Worm (Caenorhabditis elegans) whole organism, L1 larva: ENCODE measurements around the gene Y43F8B.3.

Source experiments
- C04F5.9 ChIP-seq: sonication (generic microtip); optimal IDR thresholded peaks from 2 replicates; lab custom pipeline; 2016; ENCODE audit warnings: missing genetic modification characterization, missing compliant biosample characterization
- C16A3.4 ChIP-seq: fragments of 150-350 bp; optimal IDR thresholded peaks from 2 replicates; lab custom pipeline; 2014; ENCODE audit warnings: missing biosample characterization, missing genetic modification characterization
- C34B4.2 ChIP-seq: sonication (generic microtip); optimal IDR thresholded peaks from 2 replicates; lab custom pipeline; 2017; ENCODE audit warnings: mild to moderate bottlenecking, missing genetic modification characterization, missing compliant biosample characterization
- F16B12.6 ChIP-seq: fragments of 150-350 bp; optimal IDR thresholded peaks from 2 replicates; lab custom pipeline; 2014; ENCODE audit warnings: missing biosample characterization, missing genetic modification characterization
- Y116A8C.19 ChIP-seq: sonication (generic microtip); optimal IDR thresholded peaks from 2 replicates; lab custom pipeline; 2016; ENCODE audit warnings: missing compliant biosample characterization, missing genetic modification characterization, borderline replicate concordance
- alr-1 ChIP-seq: fragments of 200-800 bp; sonication (Bioruptor generic); optimal IDR thresholded peaks from 2 replicates; lab custom pipeline; 2018; ENCODE audit warnings: borderline replicate concordance, mild to moderate bottlenecking, missing genetic modification characterization, missing compliant biosample characterization
- ama-1 ChIP-seq: fragments of 150-350 bp; optimal IDR thresholded peaks from 2 replicates; lab custom pipeline; 2014
- ceh-8 ChIP-seq: fragments of 200-800 bp; sonication (Bioruptor generic); optimal IDR thresholded peaks from 2 replicates; lab custom pipeline; 2018; ENCODE audit warnings: mild to moderate bottlenecking, missing genetic modification characterization, moderate library complexity, missing compliant biosample characterization
- ceh-82 ChIP-seq, 3 experiments: fragments of 150-350 bp in 1 of 3; sonication (generic microtip) in 2 of 3; optimal IDR thresholded peaks; 2 replicates each; lab custom pipeline; 2014 to 2017; ENCODE audit warnings: missing biosample characterization in 3 of 3, missing genetic modification characterization in 3 of 3
- ceh-88 ChIP-seq: fragments of 200-800 bp; sonication (Bioruptor generic); IDR thresholded peaks from 2 replicates; pipeline ENCODE4 v1.3.6; 2022; ENCODE audit warnings: missing genetic modification characterization, missing compliant biosample characterization
- ces-1 ChIP-seq: fragments of 150-350 bp; optimal IDR thresholded peaks from 2 replicates; lab custom pipeline; 2014; ENCODE audit warnings: missing biosample characterization, missing genetic modification reagents, missing genetic modification characterization
- dpl-1 ChIP-seq, 3 experiments: fragments of 150-350 bp in 2 of 3; sonication (generic microtip) in 1 of 3; optimal IDR thresholded peaks; 2 replicates each; lab custom pipeline; 2014 to 2017; ENCODE audit warnings: missing biosample characterization in 3 of 3, missing genetic modification characterization in 3 of 3, missing genetic modification reagents in 3 of 3
- efl-1 ChIP-seq, 4 experiments: fragments of 150-350 bp; optimal IDR thresholded peaks in 3 of 4; peaks in 1 of 4; 1 replicate in 1 of 4; 2 replicates in 3 of 4; lab custom pipeline; 2014; ENCODE audit warnings: missing biosample characterization in 2 of 4, missing genetic modification characterization in 2 of 4, missing genetic modification reagents in 2 of 4
- efl-3 ChIP-seq: fragments of 200-800 bp; sonication (Bioruptor generic); optimal IDR thresholded peaks from 2 replicates; lab custom pipeline; 2018; ENCODE audit warnings: mild to moderate bottlenecking, missing genetic modification characterization, missing compliant biosample characterization
- egl-13 ChIP-seq: sonication (generic microtip); optimal IDR thresholded peaks from 2 replicates; lab custom pipeline; 2016; ENCODE audit warnings: missing genotype, missing genetic modification reagents, missing genetic modification characterization, missing compliant biosample characterization
- egl-27 ChIP-seq, 2 experiments: fragments of 150-350 bp in 1 of 2; sonication (generic microtip); optimal IDR thresholded peaks; 3 replicates each; lab custom pipeline; 2017 to 2018; ENCODE audit warnings: missing biosample characterization in 2 of 2, missing genetic modification characterization in 2 of 2, missing genetic modification reagents in 2 of 2
- elt-2 ChIP-seq: sonication (generic microtip); optimal IDR thresholded peaks from 2 replicates; lab custom pipeline; 2016; ENCODE audit warnings: missing genetic modification characterization, mild to moderate bottlenecking, inconsistent platforms, missing compliant biosample characterization, missing genetic modification reagents
- fkh-10 ChIP-seq: sonication (generic microtip); optimal IDR thresholded peaks from 2 replicates; lab custom pipeline; 2017; ENCODE audit warnings: missing biosample characterization, missing genetic modification reagents, missing genetic modification characterization
- fkh-4 ChIP-seq: sonication (generic microtip); optimal IDR thresholded peaks from 2 replicates; lab custom pipeline; 2016; ENCODE audit warnings: missing compliant biosample characterization, missing genetic modification characterization, borderline replicate concordance
- fkh-8 ChIP-seq: sonication (generic microtip); optimal IDR thresholded peaks from 2 replicates; lab custom pipeline; 2016; ENCODE audit warnings: mild to moderate bottlenecking, missing genetic modification characterization, missing compliant biosample characterization
- fos-1 ChIP-seq: fragments of 150-350 bp; optimal IDR thresholded peaks from 2 replicates; lab custom pipeline; 2014; ENCODE audit warnings: missing biosample characterization, missing genetic modification characterization
- hlh-4 ChIP-seq: sonication (generic microtip); optimal IDR thresholded peaks from 2 replicates; lab custom pipeline; 2016; ENCODE audit warnings: mild to moderate bottlenecking, missing genetic modification characterization, missing compliant biosample characterization
- hpl-2 ChIP-seq: fragments of 150-350 bp; optimal IDR thresholded peaks from 2 replicates; lab custom pipeline; 2014; ENCODE audit warnings: missing biosample characterization, missing genetic modification reagents, missing genetic modification characterization
- jun-1 ChIP-seq: fragments of 150-350 bp; optimal IDR thresholded peaks from 2 replicates; lab custom pipeline; 2014; ENCODE audit warnings: missing biosample characterization, missing genetic modification reagents, missing genetic modification characterization
- lin-39 ChIP-seq: fragments of 150-350 bp; optimal IDR thresholded peaks from 2 replicates; lab custom pipeline; 2014; ENCODE audit warnings: missing biosample characterization, missing genetic modification reagents, missing genetic modification characterization
- lir-3 ChIP-seq: sonication (generic microtip); optimal IDR thresholded peaks from 2 replicates; lab custom pipeline; 2016; ENCODE audit warnings: mild to moderate bottlenecking, missing genetic modification characterization, moderate library complexity, missing compliant biosample characterization; ENCODE audit not compliant: poor library complexity
- lsy-2 ChIP-seq, 2 experiments: fragments of 150-350 bp; optimal IDR thresholded peaks; 2 replicates each; lab custom pipeline; 2014; ENCODE audit warnings: missing biosample characterization in 2 of 2, missing genetic modification characterization in 2 of 2
- mef-2 ChIP-seq: fragments of 150-350 bp; optimal IDR thresholded peaks from 2 replicates; lab custom pipeline; 2014; ENCODE audit warnings: missing biosample characterization, missing genetic modification characterization
- mep-1 ChIP-seq: fragments of 150-350 bp; optimal IDR thresholded peaks from 2 replicates; lab custom pipeline; 2014; ENCODE audit warnings: missing biosample characterization, missing genetic modification characterization
- nhr-11 ChIP-seq: fragments of 150-350 bp; optimal IDR thresholded peaks from 2 replicates; lab custom pipeline; 2014; ENCODE audit warnings: missing biosample characterization, missing genetic modification characterization
- nhr-19 ChIP-seq: fragments of 200-800 bp; sonication (Bioruptor generic); conservative IDR thresholded peaks from 2 replicates; pipeline ENCODE4 v1.3.6; 2022; ENCODE audit warnings: missing genetic modification characterization, missing compliant biosample characterization
- nhr-20 ChIP-seq: sonication (generic microtip); optimal IDR thresholded peaks from 2 replicates; lab custom pipeline; 2016; ENCODE audit warnings: mild to moderate bottlenecking, missing genetic modification characterization, missing compliant biosample characterization
- nhr-237 ChIP-seq: fragments of 150-350 bp; optimal IDR thresholded peaks from 2 replicates; lab custom pipeline; 2014; ENCODE audit warnings: missing biosample characterization, missing genetic modification characterization
- nhr-28 ChIP-seq: fragments of 150-350 bp; optimal IDR thresholded peaks from 2 replicates; lab custom pipeline; 2014; ENCODE audit warnings: missing biosample characterization, missing genetic modification characterization
- nhr-47 ChIP-seq: sonication (generic microtip); optimal IDR thresholded peaks from 2 replicates; lab custom pipeline; 2016; ENCODE audit warnings: mild to moderate bottlenecking, missing genetic modification characterization, moderate library complexity, missing compliant biosample characterization
- nhr-71 ChIP-seq: sonication (generic microtip); optimal IDR thresholded peaks from 2 replicates; lab custom pipeline; 2016; ENCODE audit warnings: mild to moderate bottlenecking, missing genetic modification characterization, moderate library complexity, missing compliant biosample characterization
- nhr-76 ChIP-seq: sonication (generic microtip); optimal IDR thresholded peaks from 2 replicates; lab custom pipeline; 2017; ENCODE audit warnings: missing biosample characterization, missing genetic modification characterization
- nhr-77 ChIP-seq: fragments of 150-350 bp; optimal IDR thresholded peaks from 2 replicates; lab custom pipeline; 2014; ENCODE audit warnings: missing biosample characterization, missing genetic modification characterization
- pag-3 ChIP-seq: sonication (generic microtip); optimal IDR thresholded peaks from 2 replicates; lab custom pipeline; 2017; ENCODE audit warnings: missing genetic modification characterization, mild to moderate bottlenecking, missing compliant biosample characterization, antibody characterized with exemption, borderline replicate concordance; ENCODE audit not compliant: insufficient read depth
- pqm-1 ChIP-seq: sonication (generic microtip); optimal IDR thresholded peaks from 3 replicates; lab custom pipeline; 2017; ENCODE audit warnings: missing biosample characterization, missing genetic modification characterization
- rnt-1 ChIP-seq: sonication (generic microtip); optimal IDR thresholded peaks from 2 replicates; lab custom pipeline; 2016; ENCODE audit warnings: mild to moderate bottlenecking, missing genetic modification characterization, moderate library complexity, missing compliant biosample characterization
- snpc-4 ChIP-seq: fragments of 150-350 bp; optimal IDR thresholded peaks from 2 replicates; lab custom pipeline; 2014; ENCODE audit warnings: missing biosample characterization, missing genetic modification characterization
- snu-23 ChIP-seq: sonication (generic microtip); optimal IDR thresholded peaks from 2 replicates; lab custom pipeline; 2016; ENCODE audit warnings: missing genetic modification characterization, missing compliant biosample characterization
- sox-4 ChIP-seq: sonication (generic microtip); optimal IDR thresholded peaks from 2 replicates; lab custom pipeline; 2016; ENCODE audit warnings: missing genetic modification characterization, missing compliant biosample characterization
- sup-37 ChIP-seq: fragments of 200-800 bp; sonication (Bioruptor generic); optimal IDR thresholded peaks from 2 replicates; lab custom pipeline; 2018; ENCODE audit warnings: mild to moderate bottlenecking, missing genetic modification characterization, missing compliant biosample characterization
- swsn-7 ChIP-seq: sonication (generic microtip); optimal IDR thresholded peaks from 2 replicates; lab custom pipeline; 2016; ENCODE audit warnings: missing genetic modification characterization, missing compliant biosample characterization
- tlp-1 ChIP-seq: fragments of 150-350 bp; optimal IDR thresholded peaks from 2 replicates; lab custom pipeline; 2014; ENCODE audit warnings: missing biosample characterization, missing genetic modification characterization
- unc-30 ChIP-seq: sonication (generic microtip); optimal IDR thresholded peaks from 2 replicates; lab custom pipeline; 2017; ENCODE audit warnings: missing biosample characterization, missing genetic modification characterization
- unc-86 ChIP-seq: sonication (generic microtip); optimal IDR thresholded peaks from 2 replicates; lab custom pipeline; 2016; ENCODE audit warnings: missing genetic modification characterization, missing compliant biosample characterization
- unc-98 ChIP-seq: fragments of 200-800 bp; sonication (Bioruptor generic); IDR thresholded peaks from 2 replicates; pipeline ENCODE4 v1.3.6; 2022; ENCODE audit warnings: missing genetic modification characterization, missing compliant biosample characterization
- vab-15 ChIP-seq: sonication (generic microtip); optimal IDR thresholded peaks from 2 replicates; lab custom pipeline; 2017; ENCODE audit warnings: missing genotype, mild to moderate bottlenecking, missing genetic modification characterization, missing compliant biosample characterization
- zag-1 ChIP-seq: fragments of 150-350 bp; optimal IDR thresholded peaks from 2 replicates; lab custom pipeline; 2014; ENCODE audit warnings: missing biosample characterization, missing genetic modification characterization
- ztf-4 ChIP-seq: fragments of 150-350 bp; optimal IDR thresholded peaks from 2 replicates; lab custom pipeline; 2014; ENCODE audit warnings: missing biosample characterization, missing genetic modification characterization

Y43F8B.3 gene

ce11 chrV:19529168-19529567, 26.3 kb downstream of the Y43F8B.3 start (continued):
- peak; percentile 88 to 91 for TF ChIP-seq lsy-2 (tag; optimal IDR thresholded peaks at IDR 0.05; lab: Kevin White, UChicago)
- peak; percentile 75 for TF ChIP-seq sup-37 (GFP tag; lab: Kevin White, UChicago)
- TF ChIP-seq egl-13 = peak; percentile 65
- peak; percentile 30; the same call in 1 of the 2 replicates for TF ChIP-seq unc-98
- TF ChIP-seq tlp-1 (tag; lab: Kevin White, UChicago) = no peak
- TF ChIP-seq pag-3 = no peak
- TF ChIP-seq hpl-2 (GFP tag; lab: Kevin White, UChicago) = peak; percentile 79
- peak; percentile 86 for TF ChIP-seq nhr-237 (tag; lab: Kevin White, UChicago)
- peak; percentile 80 for TF ChIP-seq ceh-88 (GFP tag; lab: Robert Waterston, UW)
- peak; percentile 7 for TF ChIP-seq vab-15 (tag; lab: Kevin White, UChicago)
- peak; percentile 55 for TF ChIP-seq mef-2 (tag; lab: Kevin White, UChicago)
- no peak for TF ChIP-seq F16B12.6 (tag; lab: Kevin White, UChicago)
- TF ChIP-seq fkh-4 (tag; lab: Kevin White, UChicago) = no peak
- TF ChIP-seq nhr-28 (tag; lab: Kevin White, UChicago) = no peak
- TF ChIP-seq elt-2 (tag; lab: Kevin White, UChicago) = peak; percentile 52
- peak; percentile 92 for TF ChIP-seq nhr-77
- TF ChIP-seq C16A3.4 (tag; lab: Kevin White, UChicago) = peak; percentile 93
- TF ChIP-seq rnt-1 (tag; lab: Kevin White, UChicago) = peak; percentile 90
- peak; percentile 99 for TF ChIP-seq nhr-20
- TF ChIP-seq efl-3 (GFP tag; lab: Kevin White, UChicago) = no peak
- TF ChIP-seq swsn-7 (tag; lab: Kevin White, UChicago) = peak; percentile 94
- TF ChIP-seq ztf-4 (tag; lab: Kevin White, UChicago) = peak; percentile 93
- TF ChIP-seq jun-1 (tag; lab: Kevin White, UChicago) = peak; percentile 94
- no peak for TF ChIP-seq unc-30 (tag; lab: Kevin White, UChicago)
- TF ChIP-seq nhr-47 = peak; percentile 96
- peak; percentile 99 for TF ChIP-seq nhr-19
- TF ChIP-seq zag-1 (tag; lab: Kevin White, UChicago) = no peak
- peak; percentile 81 to 84 for TF ChIP-seq efl-1 (optimal IDR thresholded peaks at IDR 0.05; lab: Kevin White, UChicago)
- TF ChIP-seq efl-1 (GFP tag; optimal IDR thresholded peaks at IDR 0.05 in 1 of 2; lab: Kevin White, UChicago) = peak; percentile 51 to 95
- TF ChIP-seq sox-4 (tag; lab: Kevin White, UChicago) = peak; percentile 73
- peak; percentile 87 for TF ChIP-seq unc-86 (tag; lab: Kevin White, UChicago)
- TF ChIP-seq alr-1 (tag; lab: Kevin White, UChicago) = no peak
- peak; percentile 75 for TF ChIP-seq C04F5.9 (tag; lab: Kevin White, UChicago)
- TF ChIP-seq lir-3 (tag; lab: Kevin White, UChicago) = no peak
- TF ChIP-seq nhr-11 (tag; lab: Kevin White, UChicago) = peak; percentile 68
- TF ChIP-seq ama-1 (lab: Kevin White, UChicago) = peak; percentile 35
- peak; percentile 40 for TF ChIP-seq fkh-10 (GFP tag; lab: Kevin White, UChicago)
- TF ChIP-seq hlh-4 (tag; lab: Kevin White, UChicago) = no peak
- peak; percentile 76 for TF ChIP-seq nhr-76 (tag; lab: Kevin White, UChicago)
- TF ChIP-seq snu-23 (GFP tag; lab: Kevin White, UChicago) = peak; percentile 98
- TF ChIP-seq fos-1 (tag; lab: Kevin White, UChicago) = peak; percentile 81
- peak; percentile 48 for TF ChIP-seq ceh-8 (GFP tag; lab: Kevin White, UChicago)
- TF ChIP-seq C34B4.2 (tag; lab: Kevin White, UChicago) = no peak
- peak; percentile 81 to 98 for TF ChIP-seq egl-27 (tag; optimal IDR thresholded peaks at IDR 0.05; lab: Kevin White, UChicago)
- peak; percentile 94 for TF ChIP-seq fkh-8 (tag; lab: Kevin White, UChicago)
- no peak for TF ChIP-seq ces-1 (GFP tag; lab: Kevin White, UChicago)
- peak; percentile 65 to 68 (median 67) for TF ChIP-seq dpl-1 (GFP tag; optimal IDR thresholded peaks at IDR 0.05; lab: Kevin White, UChicago)
- peak; percentile 97 for TF ChIP-seq mep-1 (tag; lab: Kevin White, UChicago)
- peak; percentile 99 for TF ChIP-seq nhr-71
- no peak for TF ChIP-seq Y116A8C.19
- TF ChIP-seq snpc-4 (tag; lab: Kevin White, UChicago) = peak; percentile 83
- no peak for TF ChIP-seq pqm-1 (tag; lab: Kevin White, UChicago)
- TF ChIP-seq ceh-82 (tag; optimal IDR thresholded peaks at IDR 0.05; lab: Kevin White, UChicago) = peak; percentile 72 to 89 (median 88)
- TF ChIP-seq lin-39 (tag; lab: Kevin White, UChicago) = peak; percentile 43
